Worm (Caenorhabditis elegans) whole organism, L3 larva: ENCODE data around the gene F38B7.3.

Source experiments
- R02D3.7 ChIP-seq: fragments of 150-350 bp; optimal IDR thresholded peaks from 2 replicates; lab custom pipeline; 2014; ENCODE audit warnings: missing biosample characterization, missing genetic modification characterization
- ZK546.5 ChIP-seq: sonication (generic microtip); optimal IDR thresholded peaks from 2 replicates; lab custom pipeline; 2017; ENCODE audit warnings: missing biosample characterization, missing genetic modification characterization
- ama-1 ChIP-seq: fragments of 150-350 bp; optimal IDR thresholded peaks from 2 replicates; lab custom pipeline; 2018
- ceh-16 ChIP-seq: sonication (generic microtip); optimal IDR thresholded peaks from 2 replicates; lab custom pipeline; 2017; ENCODE audit warnings: missing biosample characterization, missing genetic modification characterization
- ceh-28 ChIP-seq: fragments of 150-350 bp; optimal IDR thresholded peaks from 2 replicates; lab custom pipeline; 2014; ENCODE audit warnings: missing biosample characterization, missing genetic modification reagents, missing genetic modification characterization
- ceh-82 ChIP-seq: fragments of 150-350 bp; optimal IDR thresholded peaks from 2 replicates; lab custom pipeline; 2014; ENCODE audit warnings: missing biosample characterization, missing genetic modification characterization
- ceh-9 ChIP-seq: sonication (generic microtip); optimal IDR thresholded peaks from 2 replicates; lab custom pipeline; 2018; ENCODE audit warnings: missing biosample characterization, missing genetic modification characterization
- daf-12 ChIP-seq: fragments of 150-350 bp; optimal IDR thresholded peaks from 2 replicates; lab custom pipeline; 2014; ENCODE audit warnings: missing biosample characterization, missing genetic modification reagents, missing genetic modification characterization
- egl-27 ChIP-seq: sonication (generic microtip); optimal IDR thresholded peaks from 4 replicates; lab custom pipeline; 2017; ENCODE audit warnings: missing biosample characterization, missing genetic modification reagents, missing genetic modification characterization
- egl-5 ChIP-seq: fragments of 150-350 bp; optimal IDR thresholded peaks from 2 replicates; lab custom pipeline; 2017; ENCODE audit warnings: missing biosample characterization, missing genetic modification reagents, missing genetic modification characterization, inconsistent platforms
- elt-1 ChIP-seq: fragments of 150-350 bp; optimal IDR thresholded peaks from 2 replicates; lab custom pipeline; 2014; ENCODE audit warnings: missing biosample characterization, missing genetic modification characterization
- elt-2 ChIP-seq: sonication (generic microtip); optimal IDR thresholded peaks from 2 replicates; lab custom pipeline; 2016; ENCODE audit warnings: missing genetic modification reagents, mild to moderate bottlenecking, missing genetic modification characterization, missing compliant biosample characterization
- elt-3 ChIP-seq, 3 experiments: fragments of 150-350 bp in 1 of 3; sonication (generic microtip) in 2 of 3; optimal IDR thresholded peaks; 2 replicates in 2 of 3; 4 replicates in 1 of 3; lab custom pipeline; 2014 to 2017; ENCODE audit warnings: missing biosample characterization in 3 of 3, missing genetic modification characterization in 3 of 3
- eor-1 ChIP-seq, 2 experiments: fragments of 150-350 bp; optimal IDR thresholded peaks; 2 replicates each; lab custom pipeline; 2014 to 2018; ENCODE audit warnings: missing biosample characterization in 2 of 2, missing genetic modification characterization in 2 of 2
- fkh-10 ChIP-seq: sonication (generic microtip); optimal IDR thresholded peaks from 2 replicates; lab custom pipeline; 2017; ENCODE audit warnings: missing biosample characterization, missing genetic modification reagents, missing genetic modification characterization
- fos-1 ChIP-seq: fragments of 150-350 bp; optimal IDR thresholded peaks from 2 replicates; lab custom pipeline; 2014; ENCODE audit warnings: missing biosample characterization, missing genetic modification characterization
- jun-1 ChIP-seq: fragments of 150-350 bp; optimal IDR thresholded peaks from 2 replicates; lab custom pipeline; 2014; ENCODE audit warnings: missing biosample characterization, missing genetic modification reagents, missing genetic modification characterization
- lin-15B ChIP-seq: fragments of 150-350 bp; optimal IDR thresholded peaks from 2 replicates; lab custom pipeline; 2014; ENCODE audit warnings: missing biosample characterization, missing genetic modification characterization
- lsy-12 ChIP-seq: sonication (generic microtip); optimal IDR thresholded peaks from 2 replicates; lab custom pipeline; 2016; ENCODE audit warnings: mild to moderate bottlenecking, missing genetic modification characterization, missing compliant biosample characterization
- mdl-1 ChIP-seq: fragments of 150-350 bp; optimal IDR thresholded peaks from 2 replicates; lab custom pipeline; 2014; ENCODE audit warnings: missing biosample characterization, missing genetic modification characterization
- mml-1 ChIP-seq: fragments of 150-350 bp; sonication (generic microtip); optimal IDR thresholded peaks from 3 replicates; lab custom pipeline; 2014; ENCODE audit warnings: missing biosample characterization, missing genetic modification characterization
- nfya-1 ChIP-seq: sonication (generic microtip); optimal IDR thresholded peaks from 2 replicates; lab custom pipeline; 2017; ENCODE audit warnings: missing genetic modification characterization, mild to moderate bottlenecking, missing compliant biosample characterization, antibody characterized with exemption, moderate library complexity; ENCODE audit not compliant: insufficient read depth
- nhr-11 ChIP-seq: fragments of 150-350 bp; optimal IDR thresholded peaks from 2 replicates; lab custom pipeline; 2014; ENCODE audit warnings: missing biosample characterization, missing genetic modification characterization
- nhr-23 ChIP-seq: fragments of 150-350 bp; optimal IDR thresholded peaks from 2 replicates; lab custom pipeline; 2014; ENCODE audit warnings: missing biosample characterization, missing genetic modification reagents, missing genetic modification characterization
- nhr-237 ChIP-seq: fragments of 150-350 bp; optimal IDR thresholded peaks from 2 replicates; lab custom pipeline; 2014; ENCODE audit warnings: missing biosample characterization, missing genetic modification characterization
- nhr-25 ChIP-seq: sonication (generic microtip); optimal IDR thresholded peaks from 2 replicates; lab custom pipeline; 2017; ENCODE audit warnings: missing biosample characterization, missing genetic modification characterization
- nhr-28 ChIP-seq: fragments of 150-350 bp; optimal IDR thresholded peaks from 2 replicates; lab custom pipeline; 2014; ENCODE audit warnings: missing biosample characterization, missing genetic modification characterization
- nhr-43 ChIP-seq: sonication (generic microtip); optimal IDR thresholded peaks from 2 replicates; lab custom pipeline; 2016; ENCODE audit warnings: mild to moderate bottlenecking, missing genetic modification characterization, missing compliant biosample characterization; ENCODE audit not compliant: poor library complexity, severe bottlenecking
- nhr-77 ChIP-seq: fragments of 150-350 bp; optimal IDR thresholded peaks from 2 replicates; lab custom pipeline; 2014; ENCODE audit warnings: missing biosample characterization, missing genetic modification characterization
- pha-4 ChIP-seq: fragments of 150-350 bp; optimal IDR thresholded peaks from 2 replicates; lab custom pipeline; 2014; ENCODE audit warnings: missing biosample characterization, missing genetic modification reagents, missing genetic modification characterization
- pqm-1 ChIP-seq: fragments of 150-350 bp; optimal IDR thresholded peaks from 2 replicates; lab custom pipeline; 2017; ENCODE audit warnings: missing biosample characterization, missing genetic modification characterization, inconsistent platforms
- sea-2 ChIP-seq: fragments of 150-350 bp; sonication (generic microtip); optimal IDR thresholded peaks from 4 replicates; lab custom pipeline; 2014; ENCODE audit warnings: missing biosample characterization, missing genetic modification reagents, missing genetic modification characterization
- skn-1 ChIP-seq: fragments of 150-350 bp; optimal IDR thresholded peaks from 2 replicates; lab custom pipeline; 2014; ENCODE audit warnings: missing biosample characterization, missing genetic modification characterization
- snpc-4 ChIP-seq: fragments of 150-350 bp; optimal IDR thresholded peaks from 2 replicates; lab custom pipeline; 2014; ENCODE audit warnings: missing biosample characterization, missing genetic modification characterization
- tbx-2 ChIP-seq: sonication (generic microtip); optimal IDR thresholded peaks from 2 replicates; lab custom pipeline; 2016; ENCODE audit warnings: mild to moderate bottlenecking, missing genetic modification characterization, missing compliant biosample characterization
- unc-39 ChIP-seq: sonication (generic microtip); optimal IDR thresholded peaks from 4 replicates; lab custom pipeline; 2017; ENCODE audit warnings: missing biosample characterization, missing genetic modification characterization
- ztf-11 ChIP-seq: fragments of 150-350 bp; optimal IDR thresholded peaks from 2 replicates; lab custom pipeline; 2014; ENCODE audit warnings: missing biosample characterization, missing genetic modification characterization
- ztf-4 ChIP-seq: fragments of 150-350 bp; optimal IDR thresholded peaks from 2 replicates; lab custom pipeline; 2014; ENCODE audit warnings: missing biosample characterization, missing genetic modification characterization

Gene F38B7.3

DNA sequence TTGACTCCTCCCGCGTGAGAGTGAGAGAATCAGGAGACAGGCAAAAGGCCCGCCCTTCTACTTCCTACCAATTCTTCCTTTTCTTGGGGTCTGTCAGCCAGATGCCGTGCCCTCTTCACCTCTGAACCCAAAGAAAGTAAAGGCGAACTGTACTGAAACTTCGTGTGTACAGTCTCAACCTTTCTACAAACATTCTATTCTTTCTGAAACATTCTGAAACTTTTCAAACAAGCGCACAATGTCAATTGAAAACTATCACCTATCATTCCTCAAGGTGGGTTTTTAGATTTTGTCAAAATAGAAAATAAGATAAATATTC lies 16.4 kb upstream of the F38B7.3 start:
- TF ChIP-seq tbx-2 (tag; lab: Kevin White, UChicago) (no peak), ceh-28 (tag; lab: Kevin White, UChicago) (no peak), elt-1 (tag; lab: Kevin White, UChicago) (no peak), egl-5 (tag; lab: Kevin White, UChicago) (no peak), skn-1 (tag; lab: Kevin White, UChicago) (no peak), fkh-10 (GFP tag; lab: Kevin White, UChicago) (no peak), sea-2 (GFP tag; lab: Kevin White, UChicago) (no peak), eor-1 (tag; optimal IDR thresholded peaks at IDR 0.05; lab: Kevin White, UChicago) (no peak), ceh-16 (tag; lab: Kevin White, UChicago) (no peak), nfya-1 (tag; lab: Kevin White, UChicago) (no peak), mdl-1 (tag; lab: Kevin White, UChicago) (no peak), ztf-11 (tag; lab: Kevin White, UChicago) (no peak), ceh-9 (tag; lab: Kevin White, UChicago) (no peak), mml-1 (tag; lab: Kevin White, UChicago) (no peak), ama-1 (lab: Kevin White, UChicago) (no peak), ZK546.5 (tag; lab: Kevin White, UChicago) (no peak), pha-4 (tag; lab: Kevin White, UChicago) (no peak), lin-15B (no peak), unc-39 (no peak)
- TF ChIP-seq, all 47 proteins: peak for 0

DNA sequence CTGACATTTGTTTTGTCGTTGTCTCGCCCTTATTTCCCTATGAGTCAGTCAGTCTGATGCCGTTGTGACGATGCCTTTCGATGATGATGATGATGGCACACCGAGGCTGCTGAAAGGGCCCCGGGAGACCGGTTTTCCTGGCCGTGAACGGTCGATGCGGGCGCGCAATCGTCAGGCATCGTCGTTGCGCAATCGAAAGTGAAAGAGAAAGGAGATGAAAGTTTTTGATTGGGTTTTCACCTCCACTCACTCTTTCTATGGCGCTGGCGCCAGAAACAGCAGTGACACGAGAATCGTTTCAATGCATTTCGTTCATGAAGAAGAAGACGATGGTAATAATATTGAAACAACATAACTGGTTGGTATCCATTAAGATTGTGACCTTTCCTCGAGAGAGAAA lies 15.9 kb upstream of the F38B7.3 start:
- TF ChIP-seq nhr-23 (tag; lab: Kevin White, UChicago): peak; percentile 81
- TF ChIP-seq elt-1 (tag; lab: Kevin White, UChicago): peak; percentile 53
- no peak for TF ChIP-seq lsy-12 (tag; lab: Kevin White, UChicago)
- peak; percentile 60 for TF ChIP-seq nhr-43 (tag; lab: Kevin White, UChicago)
- TF ChIP-seq jun-1 (tag; lab: Kevin White, UChicago): no peak
- peak; percentile 7 for TF ChIP-seq tbx-2 (tag; lab: Kevin White, UChicago)
- peak; percentile 95 for TF ChIP-seq nhr-25
- TF ChIP-seq egl-27 (tag; lab: Kevin White, UChicago): peak; percentile 5

ce11 chrV:11533365-11533949 lies 15.4 kb upstream of the F38B7.3 start:
- no peak for TF ChIP-seq nfya-1 (tag; lab: Kevin White, UChicago)
- TF ChIP-seq elt-1 (tag; lab: Kevin White, UChicago): peak; percentile 41

DNA sequence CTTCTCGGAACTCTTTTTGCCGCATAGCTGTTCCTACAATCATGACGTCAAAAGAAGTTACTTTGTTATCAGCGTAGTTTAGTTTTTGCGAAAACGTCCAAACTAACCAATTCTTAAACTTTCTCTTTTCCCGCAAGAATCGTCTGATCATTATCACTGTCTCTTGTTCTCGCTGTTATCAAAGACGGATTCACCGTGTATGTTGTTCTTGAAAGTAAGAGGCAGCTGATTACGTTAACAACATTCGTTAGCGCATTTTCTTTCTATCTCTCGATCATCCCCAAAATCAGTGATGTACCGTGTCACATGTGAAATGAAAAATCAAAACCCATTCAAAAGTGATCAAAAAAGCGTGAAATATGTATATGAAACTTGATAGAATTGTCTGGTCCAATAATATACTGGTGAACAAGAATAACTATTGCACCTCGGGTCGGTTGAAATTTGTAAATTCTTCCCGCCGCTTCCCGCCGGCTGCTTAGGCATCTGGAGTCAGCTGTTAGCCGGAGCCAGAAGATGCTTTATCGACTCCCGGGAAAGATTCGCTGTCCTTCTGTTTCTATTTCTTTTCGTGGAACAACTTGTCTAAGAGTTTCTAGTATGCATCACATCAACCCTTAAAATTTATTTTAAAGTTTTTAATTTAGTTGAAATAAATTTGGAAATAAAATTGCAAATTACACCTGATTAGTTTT lies 14.3 kb upstream of the F38B7.3 start:
- TF ChIP-seq ZK546.5 (tag; lab: Kevin White, UChicago) (no peak), nhr-77 (tag; lab: Kevin White, UChicago) (no peak), nhr-43 (tag; lab: Kevin White, UChicago) (peak; percentile 65), pha-4 (tag; lab: Kevin White, UChicago) (peak; percentile 13), nhr-25 (peak; percentile 34), egl-27 (tag; lab: Kevin White, UChicago) (no peak), nhr-23 (tag; lab: Kevin White, UChicago) (peak; percentile 24), jun-1 (tag; lab: Kevin White, UChicago) (peak; percentile 49), pqm-1 (peak; percentile 96), daf-12 (tag; lab: Kevin White, UChicago) (no peak), elt-2 (tag; lab: Kevin White, UChicago) (peak; percentile 92), elt-3 (tag; optimal IDR thresholded peaks at IDR 0.05; lab: Kevin White, UChicago) (peak in 1 of 3 experiments; percentile 30)

DNA sequence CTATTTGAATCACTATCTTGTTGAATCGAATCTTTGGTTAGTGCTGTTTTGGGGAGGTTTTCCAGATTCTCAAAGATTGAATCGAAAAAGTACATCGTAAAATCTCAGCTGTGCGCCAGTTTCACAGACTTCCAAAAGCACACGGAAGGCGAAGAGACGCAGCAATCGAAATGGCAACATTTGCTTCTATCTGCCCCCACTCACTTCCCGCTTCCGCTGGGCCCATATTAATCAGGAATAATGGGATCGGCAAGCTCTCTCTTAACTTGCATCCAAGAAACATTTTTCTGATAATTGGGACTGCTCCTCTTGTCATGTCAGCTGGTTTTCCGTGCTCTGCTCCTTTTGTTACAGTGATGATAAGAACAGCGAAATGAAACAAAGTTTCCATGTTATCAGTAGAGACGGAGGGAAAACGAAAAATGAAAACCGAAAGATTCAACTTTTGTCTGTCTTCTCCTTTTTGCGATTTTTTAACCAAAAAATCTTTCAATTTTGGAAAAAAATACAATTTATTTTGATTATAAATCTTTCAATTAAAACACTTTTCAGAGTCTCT lies 13.3 kb upstream of the F38B7.3 start:
- TF ChIP-seq R02D3.7 (tag; lab: Kevin White, UChicago) (no peak), ztf-11 (tag; lab: Kevin White, UChicago) (no peak), lsy-12 (tag; lab: Kevin White, UChicago) (no peak), snpc-4 (tag; lab: Kevin White, UChicago) (no peak), mdl-1 (tag; lab: Kevin White, UChicago) (no peak), lin-15B (no peak), tbx-2 (tag; lab: Kevin White, UChicago) (no peak), nhr-237 (tag; lab: Kevin White, UChicago) (no peak), ceh-82 (tag; lab: Kevin White, UChicago) (no peak), sea-2 (GFP tag; lab: Kevin White, UChicago) (no peak), fos-1 (tag; lab: Kevin White, UChicago) (no peak), unc-39 (no peak), nhr-25 (no peak), fkh-10 (GFP tag; lab: Kevin White, UChicago) (no peak), nfya-1 (tag; lab: Kevin White, UChicago) (peak; percentile 14), daf-12 (tag; lab: Kevin White, UChicago) (no peak), elt-3 (tag; optimal IDR thresholded peaks at IDR 0.05; lab: Kevin White, UChicago) (no peak), eor-1 (tag; optimal IDR thresholded peaks at IDR 0.05; lab: Kevin White, UChicago) (no peak), ztf-4 (tag; lab: Kevin White, UChicago) (no peak), elt-2 (tag; lab: Kevin White, UChicago) (peak; percentile 77), nhr-11 (tag; lab: Kevin White, UChicago) (peak; percentile 11), elt-1 (tag; lab: Kevin White, UChicago) (no peak), nhr-28 (tag; lab: Kevin White, UChicago) (no peak), pha-4 (tag; lab: Kevin White, UChicago) (peak; percentile 11), pqm-1 (peak; percentile 79)
